Worm (Caenorhabditis elegans): Measurements from ENCODE around the gene T22G5.1.

DNA sequence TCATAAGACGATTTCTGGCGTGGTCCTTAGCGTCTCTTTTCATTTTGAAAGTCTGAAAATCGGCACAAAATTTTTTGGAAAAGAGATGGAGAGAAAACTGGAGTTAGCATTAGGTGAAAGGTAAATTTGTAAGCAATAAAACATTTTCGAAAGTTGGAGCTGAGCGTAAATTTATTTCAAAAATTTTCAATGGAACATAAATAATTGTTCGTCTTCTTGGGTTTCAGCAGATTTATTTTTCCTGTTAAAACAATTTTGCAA, 32.2 kb downstream of the T22G5.1 start, which contains the start of gene C06B3.6:
- no peak for TF ChIP-seq sea-2 (GFP tag; IDR thresholded peaks at IDR 0.05)
- no peak for TF ChIP-seq bed-2 (GFP tag; IDR thresholded peaks at IDR 0.05)
- no peak for TF ChIP-seq Y53F4B.3 (GFP tag; IDR thresholded peaks at IDR 0.05)
- TF ChIP-seq nfya-2 (GFP tag; IDR thresholded peaks at IDR 0.05): no peak
- no peak for TF ChIP-seq attf-5 (GFP tag; optimal IDR thresholded peaks at IDR 0.05)
- TF ChIP-seq sptf-2 (GFP tag; optimal IDR thresholded peaks at IDR 0.05): no peak
- no peak for TF ChIP-seq F23B12.7 (tag; optimal IDR thresholded peaks at IDR 0.05; ENCODE audit: insufficient read depth)
- TF ChIP-seq ceh-100 (GFP tag; IDR thresholded peaks at IDR 0.05): no peak
- TF ChIP-seq F10E7.11 (tag; optimal IDR thresholded peaks at IDR 0.05): no peak
- TF ChIP-seq mel-28 (tag; optimal IDR thresholded peaks at IDR 0.05; ENCODE audit: borderline replicate concordance): no peak
- no peak for TF ChIP-seq snpc-3.4 (tag; optimal IDR thresholded peaks at IDR 0.05)

Measured in whole organism, young adult.